Fruit fly (Drosophila melanogaster): ENCODE data around the gene tnc.

tnc gene

dm6 chr3R:24962470-24962869 is 21.7 kb upstream of the tnc start (continued):
- TF ChIP-seq CG12769 (tag; optimal IDR thresholded peaks at IDR 0.05) (peak; percentile 88), Mad (GFP tag; optimal IDR thresholded peaks at IDR 0.05) (peak; percentile 38), trem (tag; optimal IDR thresholded peaks at IDR 0.05) (no peak), CG31224 (GFP tag; IDR thresholded peaks at IDR 0.05) (peak; percentile 65), h (optimal IDR thresholded peaks at IDR 0.05) (no peak), trh (GFP tag; optimal IDR thresholded peaks at IDR 0.05) (no peak), Nf-YC (tag; optimal IDR thresholded peaks at IDR 0.05) (no peak), ham (GFP tag; IDR thresholded peaks at IDR 0.05) (no peak), tx (GFP tag; optimal IDR thresholded peaks at IDR 0.05) (peak; percentile 40), CG30431 (GFP tag; optimal IDR thresholded peaks at IDR 0.05) (peak; percentile 41), dm (GFP tag; optimal IDR thresholded peaks at IDR 0.05) (no peak), gfzf (GFP tag; optimal IDR thresholded peaks at IDR 0.05) (no peak), Max (GFP tag; optimal IDR thresholded peaks at IDR 0.05) (no peak), Atf6 (GFP tag; IDR thresholded peaks at IDR 0.05) (no peak; the same call in 1 of the 2 replicates), knrl (GFP tag; IDR thresholded peaks at IDR 0.05; ENCODE audit: partially characterized antibody) (no peak), CG3847 (GFP tag; IDR thresholded peaks at IDR 0.05) (peak; percentile 53), CG6689 (GFP tag; IDR thresholded peaks at IDR 0.05) (peak; percentile 63; the same call in 1 of the 2 replicates), unpg (GFP tag; optimal IDR thresholded peaks at IDR 0.05) (peak; percentile 77), pzg (GFP tag; optimal IDR thresholded peaks at IDR 0.05) (no peak), CG32532 (GFP tag; IDR thresholded peaks at IDR 0.05) (peak; percentile 77), dysf (GFP tag; IDR thresholded peaks at IDR 0.05) (peak; percentile 76), CG14014 (GFP tag; IDR thresholded peaks at IDR 0.05) (no peak), CG8765 (GFP tag; IDR thresholded peaks at IDR 0.05) (no peak), schlank (tag; optimal IDR thresholded peaks at IDR 0.05) (no peak), CG17568 (GFP tag; optimal IDR thresholded peaks at IDR 0.05) (no peak), rib (GFP tag; IDR thresholded peaks at IDR 0.05) (0 out of 2 replicates have a peak, but pooled peaks have one; percentile 15), CG13624 (GFP tag; optimal IDR thresholded peaks at IDR 0.05) (peak; percentile 59), CG11247 (GFP tag; IDR thresholded peaks at IDR 0.05) (no peak), pum (GFP tag; optimal IDR thresholded peaks at IDR 0.05) (peak; percentile 51), CG6813 (GFP tag; optimal IDR thresholded peaks at IDR 0.05) (peak; percentile 36), CG13894 (tag; optimal IDR thresholded peaks at IDR 0.05) (no peak), Atf-2 (GFP tag; optimal IDR thresholded peaks at IDR 0.05) (peak; percentile 41), E2f1 (GFP tag; IDR thresholded peaks at IDR 0.05) (peak; percentile 65), fd96Cb (tag; optimal IDR thresholded peaks at IDR 0.05) (peak; percentile 63), D (optimal IDR thresholded peaks at IDR 0.05) (no peak), D (GFP tag; optimal IDR thresholded peaks at IDR 0.05) (peak; percentile 7), NFAT (GFP tag; IDR thresholded peaks at IDR 0.05) (peak; percentile 49; the same call in 1 of the 2 replicates), YL-1 (GFP tag; optimal IDR thresholded peaks at IDR 0.05) (no peak), Hr51 (GFP tag; optimal IDR thresholded peaks at IDR 0.05) (peak; percentile 22 to 82), sim (GFP tag; IDR thresholded peaks at IDR 0.05) (no peak), CG42726 (GFP tag; IDR thresholded peaks at IDR 0.05; ENCODE audit: partially characterized antibody) (no peak), phol (tag; optimal IDR thresholded peaks at IDR 0.05) (peak; percentile 67), Gsc (GFP tag; IDR thresholded peaks at IDR 0.05) (0 out of 2 replicates have a peak, but pooled peaks have one; percentile 19), stwl (tag; optimal IDR thresholded peaks at IDR 0.05) (no peak), HLH3B (GFP tag; IDR thresholded peaks at IDR 0.05) (peak; percentile 67; the same call in 1 of the 2 replicates), CG8478 (optimal IDR thresholded peaks at IDR 0.05) (no peak), MBD-R2 (GFP tag; IDR thresholded peaks at IDR 0.05) (peak; percentile 40; the same call in 1 of the 2 replicates), danr (GFP tag; IDR thresholded peaks at IDR 0.05) (peak; percentile 27; the same call in 1 of the 2 replicates), insv (GFP tag; optimal IDR thresholded peaks at IDR 0.05) (no peak), aop (GFP tag; IDR thresholded peaks at IDR 0.05) (no peak), zfh1 (GFP tag; IDR thresholded peaks at IDR 0.05) (peak; percentile 67; the same call in 2 of the 3 replicates), pan (optimal IDR thresholded peaks at IDR 0.05) (no peak), pan (GFP tag; optimal IDR thresholded peaks at IDR 0.05 in 1 of 2, IDR thresholded peaks at IDR 0.05 in 1 of 2) (peak in 1 of 2 experiments; percentile 78)
